Worm (Caenorhabditis elegans) whole organism, L2 larva: ENCODE measurements around the gene C03B1.4.

Experiments
- aly-2 ChIP-seq: fragments of 150-350 bp; optimal IDR thresholded peaks from 2 replicates; lab custom pipeline; 2014; ENCODE audit warnings: missing biosample characterization, missing genetic modification characterization
- ama-1 ChIP-seq: fragments of 150-350 bp; optimal IDR thresholded peaks from 2 replicates; lab custom pipeline; 2018; ENCODE audit warnings: inconsistent platforms
- fos-1 ChIP-seq: fragments of 150-350 bp; optimal IDR thresholded peaks from 2 replicates; lab custom pipeline; 2014; ENCODE audit warnings: missing biosample characterization, missing genetic modification characterization
- lin-11 ChIP-seq: fragments of 150-350 bp; sonication (generic microtip); optimal IDR thresholded peaks from 2 replicates; lab custom pipeline; 2014; ENCODE audit warnings: missing biosample characterization, missing genetic modification characterization, inconsistent platforms, mixed read lengths
- lsy-2 ChIP-seq, 2 experiments: fragments of 150-350 bp in 1 of 2; sonication (generic microtip) in 1 of 2; optimal IDR thresholded peaks; 2 replicates each; lab custom pipeline; 2014 to 2017; ENCODE audit warnings: missing biosample characterization in 2 of 2, missing genetic modification characterization in 2 of 2
- nhr-21 ChIP-seq: fragments of 150-350 bp; optimal IDR thresholded peaks from 2 replicates; lab custom pipeline; 2014; ENCODE audit warnings: missing biosample characterization, missing genetic modification characterization
- snpc-4 ChIP-seq: fragments of 150-350 bp; optimal IDR thresholded peaks from 2 replicates; lab custom pipeline; 2014; ENCODE audit warnings: missing biosample characterization, missing genetic modification characterization
- zag-1 ChIP-seq: fragments of 150-350 bp; optimal IDR thresholded peaks from 2 replicates; lab custom pipeline; 2014; ENCODE audit warnings: missing biosample characterization, missing genetic modification characterization
- ztf-11 ChIP-seq: sonication (generic microtip); optimal IDR thresholded peaks from 2 replicates; lab custom pipeline; 2017; ENCODE audit warnings: missing biosample characterization, missing genetic modification characterization

- TF ChIP-seq zag-1 (tag; lab: Kevin White, UChicago) = no peak
- no peak for TF ChIP-seq nhr-21 (tag; lab: Kevin White, UChicago)
- TF ChIP-seq aly-2 = no peak
- no peak for TF ChIP-seq snpc-4
- no peak for TF ChIP-seq lsy-2 (tag; optimal IDR thresholded peaks at IDR 0.05; lab: Kevin White, UChicago)
- TF ChIP-seq ztf-11 (tag; lab: Kevin White, UChicago) = no peak
- no peak for TF ChIP-seq lin-11 (tag; lab: Kevin White, UChicago)
- TF ChIP-seq fos-1 (tag; lab: Kevin White, UChicago) = no peak
- no peak for TF ChIP-seq ama-1
These were observed 27.2 kb downstream of the C03B1.4 start, which contains the start of gene igcm-2 for ce11 chrX:6391491-6391890.
